Worm (Caenorhabditis elegans) whole organism, dauer: ENCODE results near the gene C02F5.14.

ENCODE experiments used
- unc-62 ChIP-seq: sonication (generic microtip); optimal IDR thresholded peaks from 2 replicates; lab custom pipeline; 2017; ENCODE audit warnings: missing biosample characterization, missing genetic modification reagents, missing genetic modification characterization

The C02F5.14 gene

ce11 chrIII:8247051-8247450, 11.7 kb upstream of the C02F5.14 start, which contains the start of gene C02F5.13:
Gene C02F5.13 (plus strand): TSS chrIII:8247351.
- TF ChIP-seq unc-62 (GFP tag; lab: Kevin White, UChicago), result no peak

DNA sequence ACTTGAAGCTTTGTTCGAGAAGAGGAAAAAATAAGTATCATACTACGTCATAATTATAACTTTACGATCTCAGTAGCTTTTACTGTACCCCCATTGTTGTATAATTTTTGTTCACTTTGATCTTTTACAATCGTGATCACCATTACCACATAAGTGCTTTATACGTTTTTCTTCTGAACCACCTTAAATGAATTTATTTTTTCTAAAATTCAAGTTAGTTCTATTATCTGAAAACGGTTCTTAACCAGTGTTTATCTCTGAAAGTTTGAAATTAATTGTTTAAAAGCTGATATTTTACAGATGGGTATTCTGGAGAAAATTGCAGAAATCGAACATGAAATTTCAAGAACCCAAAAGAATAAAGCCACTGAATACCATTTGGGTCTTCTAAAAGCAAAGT, 10.3 kb upstream of the C02F5.14 start, which contains the start of gene C02F5.3:
C02F5.3 (plus strand) TSS at position 301 of the 400 bp plus-strand sequence.
- no peak for TF ChIP-seq unc-62 (GFP tag; lab: Kevin White, UChicago)

- TF ChIP-seq unc-62 (GFP tag; lab: Kevin White, UChicago), result no peak
These were observed 8.7 kb upstream of the C02F5.14 start, which contains the start of the genes pbs-6 and cids-1 for ce11 chrIII:8244052-8244451. Gene pbs-6 (minus strand): TSS chrIII:8244092. Gene cids-1 (plus strand): TSS chrIII:8244445.

DNA sequence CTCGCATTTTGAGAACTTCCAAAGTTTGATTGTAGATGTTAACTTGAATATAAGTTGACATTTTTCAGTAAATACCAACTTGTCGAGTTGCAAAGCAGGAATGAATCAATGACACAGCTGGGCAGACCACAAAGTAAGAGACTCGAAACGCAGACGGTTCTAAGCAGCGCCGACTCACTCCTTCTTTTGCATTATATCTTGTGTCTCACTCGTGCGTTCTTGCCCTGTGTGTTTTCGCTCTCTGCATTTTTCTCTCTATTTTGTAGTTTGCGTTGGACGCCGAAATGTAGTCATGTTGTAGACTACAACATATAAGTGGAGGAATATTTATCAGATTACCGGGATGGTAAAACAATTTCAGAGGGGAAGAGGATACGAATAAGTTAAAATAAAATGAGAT, 7.5 kb upstream of the C02F5.14 start, which contains the start of gene C02F5.12:
C02F5.12 (minus strand) TSS at position 221 of the 400 bp plus-strand sequence.
- TF ChIP-seq unc-62 (GFP tag; lab: Kevin White, UChicago), result no peak

ce11 chrIII:8240948-8241347, 5.6 kb upstream of the C02F5.14 start:
- no peak for TF ChIP-seq unc-62 (GFP tag; lab: Kevin White, UChicago)

DNA sequence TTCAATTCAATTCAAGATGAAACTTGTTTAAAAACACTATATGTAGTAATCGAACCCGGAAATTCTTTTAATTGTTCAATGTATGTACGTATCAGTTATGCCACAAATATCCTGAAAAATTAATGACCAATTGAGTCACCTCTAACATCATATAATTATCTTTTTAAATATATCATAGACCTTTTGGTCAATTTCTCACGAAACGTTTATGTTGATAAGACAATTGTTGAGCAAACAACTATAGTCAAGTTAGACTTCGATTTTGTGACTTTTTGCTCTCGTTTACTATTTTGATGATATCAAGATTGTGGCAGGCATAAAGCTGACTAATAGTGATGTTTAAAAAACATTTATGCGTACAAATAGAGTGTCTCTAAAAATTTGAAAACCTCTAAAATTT, 4.9 kb upstream of the C02F5.14 start:
- TF ChIP-seq unc-62 (GFP tag; lab: Kevin White, UChicago), result no peak

DNA sequence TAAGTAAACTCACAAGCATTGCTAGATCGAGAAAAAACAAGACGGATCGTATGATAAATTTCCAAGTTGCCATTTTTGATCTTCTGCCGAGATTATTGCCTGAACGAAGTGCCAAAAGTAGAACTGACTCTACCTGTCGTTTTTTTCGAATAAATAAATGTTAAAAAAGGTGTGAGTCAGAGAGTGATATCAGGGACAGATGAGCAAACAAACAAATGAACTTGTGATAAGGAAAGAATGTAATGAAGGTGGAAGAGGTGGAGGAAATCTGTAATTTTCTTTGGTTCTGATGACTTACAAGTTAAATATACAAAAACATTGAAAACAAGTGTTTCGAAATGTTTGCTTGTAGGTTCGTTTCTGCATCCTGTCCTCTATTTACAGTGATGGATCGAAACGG, 4.0 kb upstream of the C02F5.14 start, which contains the start of gene tsp-1:
tsp-1 (minus strand) TSS at position 99 of the 400 bp plus-strand sequence.
- no peak for TF ChIP-seq unc-62 (GFP tag; lab: Kevin White, UChicago)

DNA sequence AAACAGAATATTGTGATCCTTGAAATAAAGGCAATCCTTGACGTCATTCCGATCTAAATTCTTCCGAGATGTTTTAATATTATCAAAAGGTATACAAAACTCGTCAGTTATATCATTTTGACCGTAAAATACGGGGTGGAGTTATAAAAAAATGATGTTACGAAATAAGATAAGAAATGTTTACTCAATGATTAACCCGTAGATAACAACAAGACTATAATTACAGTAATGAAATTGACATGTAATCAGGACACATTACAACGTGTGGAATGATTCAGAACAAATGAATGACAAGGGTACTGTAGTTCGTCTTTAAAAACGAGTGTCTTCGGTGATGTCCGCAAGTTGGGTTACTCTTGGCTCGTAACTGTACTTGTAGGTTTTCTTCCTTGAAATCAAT, 2.5 kb upstream of the C02F5.14 start, which contains the start of gene tsp-2:
tsp-2 (minus strand) TSS at position 109 of the 400 bp plus-strand sequence.
- no peak for TF ChIP-seq unc-62 (GFP tag; lab: Kevin White, UChicago)

- TF ChIP-seq unc-62 (GFP tag; lab: Kevin White, UChicago), result no peak
These were observed 566 bp upstream of the C02F5.14 start, which contains the start of gene C02F5.5 for ce11 chrIII:8235880-8236279. Gene C02F5.5 (plus strand): TSS chrIII:8236180.

DNA sequence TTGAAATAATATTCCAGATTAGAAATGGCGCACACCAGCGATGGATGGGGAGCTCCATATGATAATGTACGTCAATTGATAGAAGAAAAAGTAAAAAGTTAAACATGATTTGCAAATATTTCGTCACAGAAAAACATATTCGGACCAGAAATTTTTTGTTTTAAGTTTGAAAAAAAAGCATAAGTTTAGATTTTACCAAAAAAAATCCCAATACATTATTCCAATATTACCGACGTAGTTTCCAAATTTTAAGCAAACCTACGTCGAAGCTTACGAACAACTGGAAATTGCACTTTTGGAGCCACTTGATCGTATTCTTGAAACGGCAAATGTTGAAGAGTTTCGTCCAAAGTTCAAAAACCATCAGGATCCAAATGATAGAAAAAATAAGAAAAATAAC, 2.7 kb downstream of the C02F5.14 start, which contains the start of gene henn-1:
henn-1 (plus strand) TSS at position 18 of the 400 bp plus-strand sequence.
- no peak for TF ChIP-seq unc-62 (GFP tag; lab: Kevin White, UChicago)

DNA sequence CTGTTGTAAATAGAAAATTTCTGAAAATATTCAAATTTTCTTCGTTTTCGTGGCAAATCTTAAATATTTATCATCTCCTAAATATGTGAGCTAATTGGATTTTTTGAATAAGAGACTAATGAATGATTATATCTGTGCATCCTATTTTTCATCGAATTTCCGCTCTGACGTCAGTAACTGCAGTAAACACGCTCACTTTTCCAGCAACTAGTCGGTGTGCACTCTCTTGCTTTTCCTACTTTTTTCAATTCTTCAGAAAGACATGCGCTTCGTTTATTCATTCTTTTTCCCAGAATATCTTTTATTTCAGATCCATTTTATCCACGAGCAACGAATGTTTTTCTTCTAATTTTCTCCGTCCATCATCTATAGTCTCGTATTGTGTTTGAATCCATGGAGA, 5.8 kb downstream of the C02F5.14 start:
- no peak for TF ChIP-seq unc-62 (GFP tag; lab: Kevin White, UChicago)

ce11 chrIII:8228916-8229315, 6.4 kb downstream of the C02F5.14 start:
- no peak for TF ChIP-seq unc-62 (GFP tag; lab: Kevin White, UChicago)

ce11 chrIII:8227511-8227910, 7.8 kb downstream of the C02F5.14 start, which contains the start of gene fbxl-1:
Gene fbxl-1 (plus strand): TSS chrIII:8227830.
- no peak for TF ChIP-seq unc-62 (GFP tag; lab: Kevin White, UChicago)

DNA sequence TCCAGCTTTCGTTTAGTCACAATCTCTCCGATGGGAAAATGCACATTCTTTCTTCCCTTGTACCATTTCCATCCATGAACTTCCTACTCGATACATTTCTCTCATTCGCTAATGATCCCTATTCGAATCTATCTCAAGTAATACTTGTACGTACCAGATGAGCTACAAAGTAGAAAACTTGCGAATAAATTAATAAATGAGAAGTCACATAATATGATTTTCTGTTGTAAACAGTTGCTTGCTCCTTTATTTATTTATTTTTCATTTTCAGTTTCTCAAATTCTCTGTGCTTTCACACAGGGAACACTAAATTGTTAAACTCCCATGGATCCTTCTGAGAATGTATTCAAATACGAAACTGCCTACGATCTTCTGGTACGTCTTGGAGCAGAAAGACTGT, 9.1 kb downstream of the C02F5.14 start, which contains the start of gene rfs-1:
rfs-1 (plus strand) TSS at position 301 of the 400 bp plus-strand sequence.
- TF ChIP-seq unc-62 (GFP tag; lab: Kevin White, UChicago), result no peak

DNA sequence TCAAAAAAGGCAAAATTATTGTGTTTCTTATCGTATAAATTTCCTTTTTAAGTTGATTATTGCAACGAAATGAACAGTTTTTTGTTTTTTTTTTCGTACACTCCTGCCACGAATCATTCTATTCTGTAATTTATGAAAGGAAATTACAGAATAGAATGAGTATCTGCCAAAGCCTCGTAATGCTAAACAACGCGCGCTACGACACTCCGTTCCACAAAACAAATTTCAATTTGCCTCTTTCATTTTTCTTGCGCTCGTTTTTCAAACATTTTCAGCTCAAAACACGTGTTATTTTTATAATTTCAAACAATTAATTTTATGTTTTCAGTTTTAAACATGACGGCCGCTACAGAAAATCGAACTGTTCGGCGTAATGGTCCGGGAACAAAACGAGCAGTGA, 10.5 kb downstream of the C02F5.14 start, which contains the start of gene mob-4:
mob-4 (plus strand) TSS at position 329 of the 400 bp plus-strand sequence.
- no peak for TF ChIP-seq unc-62 (GFP tag; lab: Kevin White, UChicago)

DNA sequence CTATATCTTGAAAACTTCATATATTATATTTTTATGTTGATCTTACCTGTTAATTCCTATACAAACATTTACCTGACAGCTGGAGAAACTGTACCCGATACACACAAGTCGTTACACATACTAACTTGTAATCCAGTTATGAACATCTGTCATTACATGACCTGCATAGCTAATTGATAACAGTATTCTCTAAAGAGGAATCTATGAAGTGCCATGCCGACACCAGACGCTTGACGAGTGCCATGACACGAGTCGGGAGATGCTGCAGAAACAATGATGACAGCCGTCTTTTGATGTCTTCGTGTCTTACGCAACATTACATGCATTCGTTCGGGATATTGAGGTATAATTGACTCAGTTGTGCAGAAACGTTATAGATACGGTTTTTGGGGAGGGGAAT, 15.2 kb downstream of the C02F5.14 start:
- no peak for TF ChIP-seq unc-62 (GFP tag; lab: Kevin White, UChicago)

DNA sequence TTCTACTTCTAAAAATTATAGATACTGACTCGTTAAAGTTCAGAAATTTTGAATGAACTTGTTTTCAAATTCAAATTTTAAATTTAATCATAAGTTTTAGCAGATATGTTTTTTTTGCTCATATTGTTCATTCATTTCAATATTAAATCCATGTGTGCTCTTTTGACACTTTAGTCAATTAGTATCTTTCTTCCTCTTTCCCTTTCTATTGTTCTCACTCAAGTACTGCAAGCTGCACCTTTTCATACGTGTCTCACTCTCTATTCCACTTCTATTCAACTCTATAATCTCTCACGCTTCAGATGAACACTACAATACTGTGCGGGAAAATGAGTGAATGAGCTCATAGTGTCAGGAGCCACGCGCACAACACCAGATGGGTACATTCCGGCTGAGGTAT, 17.4 kb downstream of the C02F5.14 start, which contains the start of gene C30A5.16:
C30A5.16 (plus strand) TSS at position 301 of the 400 bp plus-strand sequence.
- no peak for TF ChIP-seq unc-62 (GFP tag; lab: Kevin White, UChicago)
